Worm (Caenorhabditis elegans) whole organism, young adult: ENCODE data around the gene T26C5.2.
A peak's percentile ranks its signal among the peaks of the same experiment; 100 is the strongest.

Experiments used
- B0035.1 ChIP-seq: sonication (generic microtip); optimal IDR thresholded peaks from 2 replicates; lab custom pipeline; 2016; ENCODE audit warnings: missing genetic modification characterization, mild to moderate bottlenecking, missing compliant biosample characterization, missing genotype, missing genetic modification reagents
- B0261.1 ChIP-seq: sonication (generic microtip); optimal IDR thresholded peaks from 2 replicates; lab custom pipeline; 2016; ENCODE audit warnings: mild to moderate bottlenecking, missing genetic modification characterization, moderate library complexity, missing compliant biosample characterization
- D2030.7 ChIP-seq: fragments of 200-800 bp; sonication (Bioruptor generic); IDR thresholded peaks from 2 replicates; pipeline ENCODE4 v1.3.6; 2022; ENCODE audit warnings: missing genetic modification reagents, missing genetic modification characterization, missing compliant biosample characterization
- F49E8.2 ChIP-seq: sonication (generic microtip); optimal IDR thresholded peaks from 3 replicates; lab custom pipeline; 2017; ENCODE audit warnings: missing genetic modification characterization, mild to moderate bottlenecking, missing compliant biosample characterization, antibody characterized with exemption, moderate library complexity; ENCODE audit not compliant: insufficient read depth
- F57A8.1 ChIP-seq: fragments of 200-800 bp; sonication (Bioruptor generic); optimal IDR thresholded peaks from 2 replicates; lab custom pipeline; 2018; ENCODE audit warnings: mild to moderate bottlenecking, missing genetic modification characterization, moderate library complexity, missing compliant biosample characterization
- T07F8.4 ChIP-seq: sonication (generic microtip); optimal IDR thresholded peaks from 2 replicates; lab custom pipeline; 2016; ENCODE audit warnings: mild to moderate bottlenecking, missing genetic modification characterization, moderate library complexity, missing compliant biosample characterization
- Y67H2A.10 ChIP-seq: fragments of 200-800 bp; sonication (Bioruptor generic); conservative IDR thresholded peaks from 2 replicates; pipeline ENCODE4 v1.3.6; 2022; ENCODE audit warnings: missing genetic modification reagents, missing genetic modification characterization, missing compliant biosample characterization
- akir-1 ChIP-seq: fragments of 200-800 bp; sonication (Bioruptor generic); optimal IDR thresholded peaks from 2 replicates; lab custom pipeline; 2018; ENCODE audit warnings: mild to moderate bottlenecking, missing genetic modification characterization, moderate library complexity, missing compliant biosample characterization
- ama-1 ChIP-seq, 3 experiments: fragments of 150-350 bp in 1 of 3; sonication (generic microtip) in 2 of 3; optimal IDR thresholded peaks; 2 replicates each; lab custom pipeline; 2014 to 2018; ENCODE audit warnings: missing biosample characterization in 2 of 3, missing genetic modification characterization in 2 of 3, missing genetic modification reagents in 2 of 3
- bed-2 ChIP-seq: fragments of 200-800 bp; sonication (Bioruptor generic); IDR thresholded peaks from 2 replicates; pipeline ENCODE4 v1.3.6; 2022; ENCODE audit warnings: missing genetic modification reagents, missing genetic modification characterization, missing compliant biosample characterization
- cebp-2 ChIP-seq: fragments of 200-800 bp; sonication (Bioruptor generic); IDR thresholded peaks from 2 replicates; pipeline ENCODE4 v1.3.6; 2022; ENCODE audit warnings: missing genetic modification characterization, missing compliant biosample characterization
- dox-1 ChIP-seq: fragments of 200-800 bp; sonication (Bioruptor generic); IDR thresholded peaks from 2 replicates; pipeline ENCODE4 v1.3.6; 2022; ENCODE audit warnings: missing genetic modification reagents, missing genetic modification characterization, missing compliant biosample characterization
- ekl-4 ChIP-seq: fragments of 200-800 bp; sonication (Bioruptor generic); IDR thresholded peaks from 2 replicates; pipeline ENCODE4 v1.3.6; 2022; ENCODE audit warnings: missing genetic modification reagents, missing genetic modification characterization, missing compliant biosample characterization
- him-1 ChIP-seq: sonication (generic microtip); optimal IDR thresholded peaks from 2 replicates; lab custom pipeline; 2016; ENCODE audit warnings: missing genotype, missing genetic modification reagents, missing genetic modification characterization, missing compliant biosample characterization
- lin-40 ChIP-seq: sonication (generic microtip); optimal IDR thresholded peaks from 2 replicates; lab custom pipeline; 2016; ENCODE audit warnings: missing genetic modification characterization, mild to moderate bottlenecking, missing compliant biosample characterization, missing genotype, missing genetic modification reagents
- lsl-1 ChIP-seq: fragments of 200-800 bp; sonication (Bioruptor generic); optimal IDR thresholded peaks from 2 replicates; lab custom pipeline; 2018; ENCODE audit warnings: mild to moderate bottlenecking, missing genetic modification characterization, moderate library complexity, missing compliant biosample characterization
- nhr-120 ChIP-seq: fragments of 200-800 bp; sonication (Bioruptor generic); IDR thresholded peaks from 2 replicates; pipeline ENCODE4 v1.3.6; 2022; ENCODE audit warnings: missing genetic modification characterization, missing compliant biosample characterization
- pbrm-1 ChIP-seq: fragments of 200-800 bp; sonication (Bioruptor generic); IDR thresholded peaks from 2 replicates; pipeline ENCODE4 v1.3.6; 2022; ENCODE audit warnings: missing genetic modification reagents, missing genetic modification characterization, missing compliant biosample characterization
- pha-4 ChIP-seq: fragments of 150-350 bp; sonication (generic microtip); optimal IDR thresholded peaks from 2 replicates; lab custom pipeline; 2014; ENCODE audit warnings: missing biosample characterization, missing genetic modification reagents, missing genetic modification characterization
- rpc-1 ChIP-seq, 2 experiments: fragments of 150-350 bp in 1 of 2; sonication (generic microtip) in 1 of 2; optimal IDR thresholded peaks; 2 replicates each; lab custom pipeline; 2014 to 2018; ENCODE audit warnings: missing biosample characterization in 1 of 2, missing genetic modification characterization in 1 of 2, missing genetic modification reagents in 1 of 2, missing genotype in 1 of 2
- somi-1 ChIP-seq: fragments of 200-800 bp; sonication (Bioruptor generic); optimal IDR thresholded peaks from 2 replicates; lab custom pipeline; 2018; ENCODE audit warnings: mild to moderate bottlenecking, missing genetic modification characterization, missing compliant biosample characterization
- tlf-1 ChIP-seq: fragments of 200-800 bp; sonication (Bioruptor generic); optimal IDR thresholded peaks from 2 replicates; lab custom pipeline; 2018; ENCODE audit warnings: mild to moderate bottlenecking, missing genetic modification characterization, missing compliant biosample characterization
- unc-62 ChIP-seq: fragments of 150-350 bp; optimal IDR thresholded peaks from 2 replicates; lab custom pipeline; 2014; ENCODE audit warnings: missing biosample characterization, missing genetic modification reagents, missing genetic modification characterization
- zfh-2 ChIP-seq: fragments of 200-800 bp; sonication (Bioruptor generic); conservative IDR thresholded peaks from 2 replicates; pipeline ENCODE4 v1.3.6; 2022; ENCODE audit warnings: missing genetic modification reagents, missing genetic modification characterization, missing compliant biosample characterization
- ztf-22 ChIP-seq: fragments of 200-800 bp; sonication (Bioruptor generic); optimal IDR thresholded peaks from 2 replicates; lab custom pipeline; 2018; ENCODE audit warnings: mild to moderate bottlenecking, missing genetic modification characterization, moderate library complexity, missing compliant biosample characterization
- ztf-28 ChIP-seq: fragments of 200-800 bp; sonication (Bioruptor generic); IDR thresholded peaks from 2 replicates; pipeline ENCODE4 v1.3.6; 2022; ENCODE audit warnings: missing genetic modification reagents, missing genetic modification characterization, missing compliant biosample characterization
- ztf-6 ChIP-seq: fragments of 200-800 bp; sonication (Bioruptor generic); IDR thresholded peaks from 2 replicates; pipeline ENCODE4 v1.3.6; 2022; ENCODE audit warnings: missing genetic modification reagents, missing genetic modification characterization, missing compliant biosample characterization

The T26C5.2 gene

ce11 chrII:9261931-9262562 lies 29.0 kb downstream of the T26C5.2 start, which contains the start of gene aqp-2:
Gene aqp-2, minus strand, starts transcription at chrII:9261981.
- TF ChIP-seq him-1 (tag; lab: Kevin White, UChicago) (no peak), zfh-2 (GFP tag; lab: Robert Waterston, UW) (0 out of 2 replicates have a peak, but pooled peaks have one; percentile 28), ztf-28 (GFP tag; lab: Robert Waterston, UW) (no peak)

ce11 chrII:9262845-9263402 lies 29.9 kb downstream of the T26C5.2 start:
- TF ChIP-seq somi-1 (GFP tag; lab: Kevin White, UChicago), result no peak
- no peak for TF ChIP-seq F49E8.2 (tag; lab: Kevin White, UChicago)
- no peak for TF ChIP-seq akir-1 (GFP tag; lab: Kevin White, UChicago)
- TF ChIP-seq zfh-2 (GFP tag; lab: Robert Waterston, UW), result 0 out of 2 replicates have a peak, but pooled peaks have one; percentile 9
- TF ChIP-seq unc-62 (GFP tag; lab: Kevin White, UChicago), result no peak
- TF ChIP-seq rpc-1 (optimal IDR thresholded peaks at IDR 0.05; lab: Kevin White, UChicago), result no peak
- TF ChIP-seq rpc-1 (tag; optimal IDR thresholded peaks at IDR 0.05; lab: Kevin White, UChicago), result no peak
- no peak for TF ChIP-seq ztf-6 (GFP tag; lab: Robert Waterston, UW)
- TF ChIP-seq, all 124 proteins: peak for 1

- TF ChIP-seq Y67H2A.10 (GFP tag; lab: Robert Waterston, UW) (no peak), pbrm-1 (no peak), D2030.7 (GFP tag; lab: Robert Waterston, UW) (no peak), cebp-2 (GFP tag; lab: Robert Waterston, UW) (no peak), ztf-6 (GFP tag; lab: Robert Waterston, UW) (no peak), ama-1 (optimal IDR thresholded peaks at IDR 0.05; lab: Kevin White, UChicago) (no peak), ama-1 (GFP tag; optimal IDR thresholded peaks at IDR 0.05; lab: Kevin White, UChicago) (no peak), B0035.1 (tag; lab: Kevin White, UChicago) (no peak), dox-1 (GFP tag; lab: Robert Waterston, UW) (no peak), nhr-120 (GFP tag; lab: Robert Waterston, UW) (no peak), pha-4 (tag; lab: Kevin White, UChicago) (no peak), F57A8.1 (GFP tag; lab: Kevin White, UChicago) (no peak), bed-2 (no peak), ekl-4 (no peak), ztf-22 (GFP tag; lab: Kevin White, UChicago) (no peak), B0261.1 (tag; lab: Kevin White, UChicago) (no peak), tlf-1 (GFP tag; lab: Kevin White, UChicago) (no peak)
Measured at ce11 chrII:9263784-9264183, 30.8 kb downstream of the T26C5.2 start.

ce11 chrII:9264689-9265278 lies 31.8 kb downstream of the T26C5.2 start:
- no peak for TF ChIP-seq ztf-28 (GFP tag; lab: Robert Waterston, UW)
- TF ChIP-seq rpc-1 (optimal IDR thresholded peaks at IDR 0.05; lab: Kevin White, UChicago), result no peak
- no peak for TF ChIP-seq rpc-1 (tag; optimal IDR thresholded peaks at IDR 0.05; lab: Kevin White, UChicago)
- no peak for TF ChIP-seq lin-40 (tag; lab: Kevin White, UChicago)

- TF ChIP-seq lsl-1 (GFP tag; lab: Kevin White, UChicago) (no peak), T07F8.4 (no peak)
Measured at ce11 chrII:9265705-9266104, 32.7 kb downstream of the T26C5.2 start.
